Fruit fly (Drosophila melanogaster) whole organism: ENCODE results near the gene CG10063.

Source experiments
- CG8478 ChIP-seq: fragments of >200 bp; optimal IDR thresholded peaks from 2 replicates; lab custom pipeline; 2018; ENCODE audit warnings: inconsistent platforms
- Dll ChIP-seq: fragments of >200 bp; optimal IDR thresholded peaks from 2 replicates; lab custom pipeline; 2017
- EcR ChIP-seq, 2 experiments: fragments of >200 bp; optimal IDR thresholded peaks; 2 replicates each; lab custom pipeline; 2017; ENCODE audit warnings: missing biosample characterization in 2 of 2, missing genetic modification characterization in 2 of 2, missing genetic modification reagents in 2 of 2
- pan ChIP-seq: fragments of >200 bp; optimal IDR thresholded peaks from 2 replicates; lab custom pipeline; 2017
- usp ChIP-seq: fragments of >200 bp; optimal IDR thresholded peaks from 2 replicates; lab custom pipeline; 2017; ENCODE audit warnings: missing biosample characterization, missing genetic modification characterization, mixed read lengths

dm6 chr3L:7013568-7014305, 41.5 kb upstream of the CG10063 start:
- TF ChIP-seq pan (lab: Kevin White, UChicago) (no peak), Dll (lab: Kevin White, UChicago) (no peak), usp (GFP tag; lab: Kevin White, UChicago) (no peak), CG8478 (lab: Kevin White, UChicago) (no peak), EcR (GFP tag; optimal IDR thresholded peaks at IDR 0.05; lab: Kevin White, UChicago) (no peak)
